Fruit fly (Drosophila melanogaster): ENCODE measurements around the gene inaF-C.

The inaF-C gene

DNA sequence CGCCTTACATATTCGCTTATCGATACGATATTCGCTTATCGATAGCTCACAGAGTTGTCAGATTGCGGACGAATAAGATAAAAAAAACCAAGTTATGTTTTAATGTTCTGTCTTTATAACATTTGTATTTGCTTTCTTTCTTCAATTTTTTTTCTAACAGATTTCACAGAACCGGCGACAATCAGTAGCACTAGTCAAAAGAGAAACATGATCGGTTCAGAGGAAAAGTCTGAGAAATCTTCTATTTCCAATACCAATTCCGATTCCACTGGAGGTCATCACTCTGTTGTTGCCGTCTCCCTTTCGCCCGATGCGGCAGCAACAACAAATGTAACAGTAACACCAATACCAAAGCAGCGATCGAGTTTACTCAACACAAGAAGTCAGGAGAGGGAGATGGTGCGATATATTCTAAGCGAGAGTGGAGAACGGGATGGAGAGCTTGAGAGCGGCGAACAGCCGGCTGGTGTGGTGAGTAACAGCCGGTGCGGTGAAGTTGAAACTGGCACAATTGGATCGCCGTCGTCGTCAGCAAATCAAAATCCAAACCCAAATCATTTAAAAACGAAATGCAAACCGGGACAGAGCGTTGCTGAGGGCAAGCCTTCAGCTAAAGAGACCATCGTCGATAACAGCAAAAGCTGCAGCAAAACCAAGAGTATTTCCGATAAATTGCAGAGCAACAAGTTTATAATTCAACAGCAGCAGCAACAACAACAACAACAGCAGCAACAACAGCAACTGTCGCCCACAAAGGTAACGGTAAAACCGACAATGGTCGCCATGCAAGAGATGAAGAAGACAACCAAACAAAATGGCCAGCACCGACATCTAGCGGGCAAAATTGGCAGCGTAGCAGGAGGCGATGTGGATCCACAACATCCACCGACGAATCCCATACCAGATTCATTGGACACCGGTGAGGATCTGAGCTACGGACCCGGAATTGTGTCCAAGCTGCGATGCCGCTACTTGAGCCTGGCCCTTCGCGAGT lies 49.7 kb downstream of the inaF-C start (continued):
- TF ChIP-seq CG11294 (GFP tag; IDR thresholded peaks at IDR 0.05) (no peak), CG32006 (GFP tag; optimal IDR thresholded peaks at IDR 0.05) (peak; percentile 53), CG11762 (GFP tag; optimal IDR thresholded peaks at IDR 0.05; ENCODE audit: insufficient read depth) (no peak), Sox15 (GFP tag; optimal IDR thresholded peaks at IDR 0.05) (peak; percentile 45), CG6792 (GFP tag; optimal IDR thresholded peaks at IDR 0.05) (peak; percentile 45), ss (GFP tag; optimal IDR thresholded peaks at IDR 0.05) (peak; percentile 54 to 76), Eip75B (GFP tag; optimal IDR thresholded peaks at IDR 0.05) (peak; percentile 54), CG10669 (GFP tag; optimal IDR thresholded peaks at IDR 0.05) (peak; percentile 47), Ets96B (tag; optimal IDR thresholded peaks at IDR 0.05) (peak; percentile 29), dac (GFP tag; optimal IDR thresholded peaks at IDR 0.05) (no peak), Hr39 (GFP tag; optimal IDR thresholded peaks at IDR 0.05) (peak; percentile 78), CG8319 (GFP tag; optimal IDR thresholded peaks at IDR 0.05) (peak; percentile 27), Lpt (GFP tag; optimal IDR thresholded peaks at IDR 0.05) (peak; percentile 45), svp (GFP tag) (peak; percentile 98), Hr4 (GFP tag; optimal IDR thresholded peaks at IDR 0.05) (peak; percentile 60), fd59A (GFP tag; optimal IDR thresholded peaks at IDR 0.05) (no peak), fd85E (GFP tag; optimal IDR thresholded peaks at IDR 0.05) (peak; percentile 33), CG10631 (GFP tag; optimal IDR thresholded peaks at IDR 0.05) (peak; percentile 79), Ets21C (GFP tag; optimal IDR thresholded peaks at IDR 0.05) (peak; percentile 67), CG3919 (GFP tag; optimal IDR thresholded peaks at IDR 0.05) (peak; percentile 58), dsx (GFP tag; optimal IDR thresholded peaks at IDR 0.05; ENCODE audit: poor library complexity, severe bottlenecking) (peak; percentile 45), CG3032 (tag; optimal IDR thresholded peaks at IDR 0.05) (peak; percentile 52), CG1621 (tag; optimal IDR thresholded peaks at IDR 0.05) (peak; percentile 14), CG9139 (GFP tag; optimal IDR thresholded peaks at IDR 0.05) (peak; percentile 38)

DNA sequence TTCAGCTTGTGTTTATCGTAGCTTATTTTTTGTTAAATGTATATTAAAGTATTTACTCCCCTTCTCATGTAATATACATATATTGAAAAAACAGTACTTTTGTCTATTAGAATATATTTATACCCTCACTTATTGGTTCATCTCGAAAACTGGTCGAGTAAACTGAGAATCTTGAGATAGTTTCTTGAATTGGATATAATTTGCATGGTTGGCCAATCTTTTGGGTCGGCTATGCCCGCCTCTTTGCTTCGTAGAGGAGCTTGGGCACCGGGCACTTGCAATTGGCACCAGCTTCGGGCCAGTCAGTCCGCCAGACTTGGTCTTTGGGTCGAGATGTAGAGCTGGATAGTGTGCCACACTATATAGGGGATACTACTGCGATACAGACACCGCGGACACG lies 51.2 kb downstream of the inaF-C start:
- peak; percentile 22 for TF ChIP-seq CG32006 (GFP tag; optimal IDR thresholded peaks at IDR 0.05)
- TF ChIP-seq svp (GFP tag) = peak; percentile 44
- TF ChIP-seq Hr39 (GFP tag; optimal IDR thresholded peaks at IDR 0.05) = no peak
- peak; percentile 48 for TF ChIP-seq Eip78C (GFP tag)
- peak; percentile 18 for TF ChIP-seq Hr4 (GFP tag; optimal IDR thresholded peaks at IDR 0.05)
- TF ChIP-seq cyc (GFP tag; optimal IDR thresholded peaks at IDR 0.05) = no peak

DNA sequence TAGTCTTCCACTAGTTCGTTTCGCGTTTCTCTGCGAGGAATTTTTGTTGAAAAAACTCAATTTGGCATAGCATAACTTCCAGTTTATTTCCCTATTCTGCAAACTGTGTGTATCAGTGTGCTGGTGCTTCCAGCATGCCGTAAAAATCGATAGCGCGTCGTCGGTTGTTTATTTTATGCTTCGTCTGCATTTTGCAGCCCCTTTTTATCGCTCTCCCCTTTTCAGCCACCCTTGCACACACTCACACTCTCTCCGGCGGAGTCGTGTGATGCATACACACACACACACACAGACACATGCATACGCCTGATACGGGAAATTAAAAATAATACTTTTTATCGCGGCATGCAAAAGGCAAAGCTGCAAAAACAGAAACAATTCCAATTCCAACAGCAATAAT lies 52.1 kb downstream of the inaF-C start:
- no peak for TF ChIP-seq Eip75B (GFP tag; optimal IDR thresholded peaks at IDR 0.05)
- no peak for TF ChIP-seq CG6276 (GFP tag; optimal IDR thresholded peaks at IDR 0.05)
- no peak for TF ChIP-seq achi (GFP tag; optimal IDR thresholded peaks at IDR 0.05)
- TF ChIP-seq dsx (GFP tag; optimal IDR thresholded peaks at IDR 0.05; ENCODE audit: poor library complexity, severe bottlenecking) = no peak
- TF ChIP-seq dac (GFP tag; optimal IDR thresholded peaks at IDR 0.05) = no peak
- no peak for TF ChIP-seq Lpt (GFP tag; optimal IDR thresholded peaks at IDR 0.05)
- no peak for TF ChIP-seq net (GFP tag; optimal IDR thresholded peaks at IDR 0.05)
- no peak for TF ChIP-seq acj6 (GFP tag; optimal IDR thresholded peaks at IDR 0.05)
- TF ChIP-seq Hr4 (GFP tag; optimal IDR thresholded peaks at IDR 0.05) = no peak
- TF ChIP-seq CG32006 (GFP tag; optimal IDR thresholded peaks at IDR 0.05) = no peak
- no peak for TF ChIP-seq fd85E (GFP tag; optimal IDR thresholded peaks at IDR 0.05)
- no peak for TF ChIP-seq CG11902 (GFP tag; optimal IDR thresholded peaks at IDR 0.05)
- TF ChIP-seq OdsH (GFP tag; optimal IDR thresholded peaks at IDR 0.05) = no peak
- no peak for TF ChIP-seq CG10631 (GFP tag; optimal IDR thresholded peaks at IDR 0.05)
- TF ChIP-seq CG15336 (GFP tag; IDR thresholded peaks at IDR 0.05) = no peak
- no peak for TF ChIP-seq fd59A (GFP tag; optimal IDR thresholded peaks at IDR 0.05)
- no peak for TF ChIP-seq CG31627 (GFP tag; optimal IDR thresholded peaks at IDR 0.05)
- no peak for TF ChIP-seq eg (GFP tag; IDR thresholded peaks at IDR 0.05)
- TF ChIP-seq CG1621 (tag; optimal IDR thresholded peaks at IDR 0.05) = peak; percentile 83
- TF ChIP-seq fkh (GFP tag; optimal IDR thresholded peaks at IDR 0.05) = peak; percentile 51
- TF ChIP-seq CG9139 (GFP tag; optimal IDR thresholded peaks at IDR 0.05) = no peak
- no peak for TF ChIP-seq Smox (GFP tag; optimal IDR thresholded peaks at IDR 0.05)
- no peak for TF ChIP-seq CG11762 (GFP tag; optimal IDR thresholded peaks at IDR 0.05; ENCODE audit: insufficient read depth)
- no peak for TF ChIP-seq Ets96B (tag; optimal IDR thresholded peaks at IDR 0.05)
- no peak for TF ChIP-seq CG8632 (GFP tag; optimal IDR thresholded peaks at IDR 0.05)
- no peak for TF ChIP-seq svp (GFP tag)
- no peak for TF ChIP-seq CG34406 (GFP tag; optimal IDR thresholded peaks at IDR 0.05)
- TF ChIP-seq Hr38 (GFP tag; optimal IDR thresholded peaks at IDR 0.05) = no peak
- peak; percentile 29; the same call in 2 of the 3 replicates for TF ChIP-seq CG8119 (GFP tag; IDR thresholded peaks at IDR 0.05)
- no peak for TF ChIP-seq Met (GFP tag; optimal IDR thresholded peaks at IDR 0.05)
- no peak for TF ChIP-seq Sox102F (GFP tag; optimal IDR thresholded peaks at IDR 0.05)
- TF ChIP-seq CG3919 (GFP tag; optimal IDR thresholded peaks at IDR 0.05) = no peak
- TF ChIP-seq Sox14 (GFP tag; optimal IDR thresholded peaks at IDR 0.05) = peak; percentile 24

All from whole organism, prepupa.